Worm (Caenorhabditis elegans) whole organism, L1 larva: Measurements from ENCODE around the gene M05D6.2.
A peak's percentile ranks its signal among the peaks of the same experiment; 100 is the strongest.

Experiments used
- C16A3.4 ChIP-seq: fragments of 150-350 bp; optimal IDR thresholded peaks from 2 replicates; lab custom pipeline; 2014; ENCODE audit warnings: missing biosample characterization, missing genetic modification characterization
- F16B12.6 ChIP-seq: fragments of 150-350 bp; optimal IDR thresholded peaks from 2 replicates; lab custom pipeline; 2014; ENCODE audit warnings: missing biosample characterization, missing genetic modification characterization
- Y116A8C.19 ChIP-seq: sonication (generic microtip); optimal IDR thresholded peaks from 2 replicates; lab custom pipeline; 2016; ENCODE audit warnings: missing compliant biosample characterization, missing genetic modification characterization, borderline replicate concordance
- ama-1 ChIP-seq: fragments of 150-350 bp; optimal IDR thresholded peaks from 2 replicates; lab custom pipeline; 2014
- ceh-63 ChIP-seq: fragments of 200-800 bp; sonication (Bioruptor generic); optimal IDR thresholded peaks from 2 replicates; lab custom pipeline; 2018; ENCODE audit warnings: mild to moderate bottlenecking, missing genetic modification characterization, missing compliant biosample characterization
- ceh-82 ChIP-seq, 3 experiments: fragments of 150-350 bp in 1 of 3; sonication (generic microtip) in 2 of 3; optimal IDR thresholded peaks; 2 replicates each; lab custom pipeline; 2014 to 2017; ENCODE audit warnings: missing biosample characterization in 3 of 3, missing genetic modification characterization in 3 of 3
- dpl-1 ChIP-seq, 3 experiments: fragments of 150-350 bp in 2 of 3; sonication (generic microtip) in 1 of 3; optimal IDR thresholded peaks; 2 replicates each; lab custom pipeline; 2014 to 2017; ENCODE audit warnings: missing biosample characterization in 3 of 3, missing genetic modification characterization in 3 of 3, missing genetic modification reagents in 3 of 3
- egl-13 ChIP-seq: sonication (generic microtip); optimal IDR thresholded peaks from 2 replicates; lab custom pipeline; 2016; ENCODE audit warnings: missing genotype, missing genetic modification reagents, missing genetic modification characterization, missing compliant biosample characterization
- elt-3 ChIP-seq, 6 experiments: fragments of 150-350 bp in 1 of 6; sonication (generic microtip); optimal IDR thresholded peaks; 2 replicates each; lab custom pipeline; 2017 to 2018; ENCODE audit warnings: missing biosample characterization in 6 of 6, missing genetic modification characterization in 6 of 6, inconsistent platforms in 1 of 6
- hpl-2 ChIP-seq: fragments of 150-350 bp; optimal IDR thresholded peaks from 2 replicates; lab custom pipeline; 2014; ENCODE audit warnings: missing biosample characterization, missing genetic modification reagents, missing genetic modification characterization
- isw-1 ChIP-seq: fragments of 200-800 bp; sonication (Bioruptor generic); IDR thresholded peaks from 2 replicates; pipeline ENCODE4 v1.3.6; 2022; ENCODE audit warnings: missing genetic modification characterization, missing compliant biosample characterization
- jun-1 ChIP-seq: fragments of 150-350 bp; optimal IDR thresholded peaks from 2 replicates; lab custom pipeline; 2014; ENCODE audit warnings: missing biosample characterization, missing genetic modification reagents, missing genetic modification characterization
- lin-35 ChIP-seq, 2 experiments: fragments of 150-350 bp; optimal IDR thresholded peaks; 2 replicates each; lab custom pipeline; 2014; ENCODE audit warnings: missing biosample characterization in 2 of 2, missing genetic modification characterization in 2 of 2, missing genetic modification reagents in 2 of 2
- mab-9 ChIP-seq: fragments of 200-800 bp; sonication (Bioruptor generic); IDR thresholded peaks from 2 replicates; pipeline ENCODE4 v1.3.6; 2022; ENCODE audit warnings: missing genetic modification reagents, missing genetic modification characterization, missing compliant biosample characterization
- nhr-11 ChIP-seq: fragments of 150-350 bp; optimal IDR thresholded peaks from 2 replicates; lab custom pipeline; 2014; ENCODE audit warnings: missing biosample characterization, missing genetic modification characterization
- nhr-28 ChIP-seq: fragments of 150-350 bp; optimal IDR thresholded peaks from 2 replicates; lab custom pipeline; 2014; ENCODE audit warnings: missing biosample characterization, missing genetic modification characterization
- nhr-47 ChIP-seq: sonication (generic microtip); optimal IDR thresholded peaks from 2 replicates; lab custom pipeline; 2016; ENCODE audit warnings: mild to moderate bottlenecking, missing genetic modification characterization, moderate library complexity, missing compliant biosample characterization
- nhr-77 ChIP-seq: fragments of 150-350 bp; optimal IDR thresholded peaks from 2 replicates; lab custom pipeline; 2014; ENCODE audit warnings: missing biosample characterization, missing genetic modification characterization
- nhr-85 ChIP-seq: sonication (generic microtip); peaks from one replicate; lab custom pipeline; 2016; ENCODE audit warnings: missing genetic modification characterization, inconsistent platforms, missing compliant biosample characterization
- nhr-90 ChIP-seq: sonication (generic microtip); optimal IDR thresholded peaks from 2 replicates; lab custom pipeline; 2016; ENCODE audit warnings: mild to moderate bottlenecking, missing genetic modification characterization, missing compliant biosample characterization; ENCODE audit not compliant: poor library complexity
- pag-3 ChIP-seq: sonication (generic microtip); optimal IDR thresholded peaks from 2 replicates; lab custom pipeline; 2017; ENCODE audit warnings: missing genetic modification characterization, mild to moderate bottlenecking, missing compliant biosample characterization, antibody characterized with exemption, borderline replicate concordance; ENCODE audit not compliant: insufficient read depth
- pax-3 ChIP-seq: fragments of 200-800 bp; sonication (Bioruptor generic); optimal IDR thresholded peaks from 2 replicates; lab custom pipeline; 2018; ENCODE audit warnings: mild to moderate bottlenecking, missing genetic modification characterization, moderate library complexity, missing compliant biosample characterization
- pqm-1 ChIP-seq: sonication (generic microtip); optimal IDR thresholded peaks from 3 replicates; lab custom pipeline; 2017; ENCODE audit warnings: missing biosample characterization, missing genetic modification characterization
- rnt-1 ChIP-seq: sonication (generic microtip); optimal IDR thresholded peaks from 2 replicates; lab custom pipeline; 2016; ENCODE audit warnings: mild to moderate bottlenecking, missing genetic modification characterization, moderate library complexity, missing compliant biosample characterization
- snpc-4 ChIP-seq: fragments of 150-350 bp; optimal IDR thresholded peaks from 2 replicates; lab custom pipeline; 2014; ENCODE audit warnings: missing biosample characterization, missing genetic modification characterization
- snu-23 ChIP-seq: sonication (generic microtip); optimal IDR thresholded peaks from 2 replicates; lab custom pipeline; 2016; ENCODE audit warnings: missing genetic modification characterization, missing compliant biosample characterization
- sox-4 ChIP-seq: sonication (generic microtip); optimal IDR thresholded peaks from 2 replicates; lab custom pipeline; 2016; ENCODE audit warnings: missing genetic modification characterization, missing compliant biosample characterization
- sup-37 ChIP-seq: fragments of 200-800 bp; sonication (Bioruptor generic); optimal IDR thresholded peaks from 2 replicates; lab custom pipeline; 2018; ENCODE audit warnings: mild to moderate bottlenecking, missing genetic modification characterization, missing compliant biosample characterization
- tlp-1 ChIP-seq: fragments of 150-350 bp; optimal IDR thresholded peaks from 2 replicates; lab custom pipeline; 2014; ENCODE audit warnings: missing biosample characterization, missing genetic modification characterization
- unc-130 ChIP-seq: fragments of 150-350 bp; optimal IDR thresholded peaks from 2 replicates; lab custom pipeline; 2017; ENCODE audit warnings: missing biosample characterization, missing genetic modification characterization, inconsistent platforms
- unc-86 ChIP-seq: sonication (generic microtip); optimal IDR thresholded peaks from 2 replicates; lab custom pipeline; 2016; ENCODE audit warnings: missing genetic modification characterization, missing compliant biosample characterization
- unc-98 ChIP-seq: fragments of 200-800 bp; sonication (Bioruptor generic); IDR thresholded peaks from 2 replicates; pipeline ENCODE4 v1.3.6; 2022; ENCODE audit warnings: missing genetic modification characterization, missing compliant biosample characterization
- xbp-1 ChIP-seq: sonication (generic microtip); optimal IDR thresholded peaks from 2 replicates; lab custom pipeline; 2016; ENCODE audit warnings: missing genetic modification characterization, missing compliant biosample characterization
- zag-1 ChIP-seq: fragments of 150-350 bp; optimal IDR thresholded peaks from 2 replicates; lab custom pipeline; 2014; ENCODE audit warnings: missing biosample characterization, missing genetic modification characterization
- ztf-11 ChIP-seq, 2 experiments: sonication (generic microtip); optimal IDR thresholded peaks; 2 replicates each; lab custom pipeline; 2016 to 2017; ENCODE audit warnings: missing genetic modification characterization in 2 of 2, missing biosample characterization in 1 of 2, missing compliant biosample characterization in 1 of 2
- ztf-4 ChIP-seq: fragments of 150-350 bp; optimal IDR thresholded peaks from 2 replicates; lab custom pipeline; 2014; ENCODE audit warnings: missing biosample characterization, missing genetic modification characterization

Gene M05D6.2

DNA sequence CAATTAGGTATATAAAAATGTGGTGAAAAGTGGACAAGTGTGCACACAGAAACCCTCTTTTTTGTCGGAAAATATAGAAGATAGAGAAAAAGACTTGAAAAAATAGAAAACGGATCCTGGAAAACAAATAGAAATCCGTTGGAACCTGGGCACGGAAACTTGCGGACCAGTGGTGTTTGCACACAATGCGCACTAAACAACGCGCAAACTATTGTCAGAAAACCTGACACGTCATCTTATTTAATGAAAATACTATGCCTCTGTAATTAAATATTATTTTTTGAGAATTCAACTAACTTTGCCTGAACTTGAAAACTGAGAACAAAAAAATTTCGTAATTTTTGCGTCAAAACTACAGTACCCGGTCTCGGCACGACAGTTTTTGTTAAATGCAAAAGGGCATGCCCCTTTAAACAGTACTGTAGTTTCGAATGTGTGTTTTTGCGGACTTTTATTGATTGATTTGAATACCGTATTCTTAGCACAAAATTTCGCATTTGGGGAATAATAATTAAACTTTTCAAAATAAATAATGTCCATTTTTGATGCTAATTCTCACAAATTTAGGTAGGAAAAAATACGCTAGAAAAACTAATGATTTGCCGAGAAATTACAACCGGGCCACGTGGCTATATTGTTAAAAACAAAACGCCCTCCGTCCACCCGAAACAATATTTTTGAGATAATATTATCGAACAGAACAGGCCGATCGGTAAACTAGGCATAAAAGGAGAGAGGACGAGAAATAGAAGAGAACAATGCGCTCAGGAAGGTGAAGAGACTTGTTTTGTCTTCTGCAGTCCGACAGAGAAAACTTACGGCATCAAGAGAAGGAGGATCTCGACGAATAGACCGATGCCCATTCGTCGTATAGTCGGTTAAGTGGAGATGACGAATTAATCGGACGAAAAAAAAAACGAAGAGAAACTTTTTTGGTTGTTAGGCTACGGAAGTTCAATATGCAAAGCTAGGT lies 38.7 kb upstream of the M05D6.2 start (continued):
- TF ChIP-seq snu-23 (GFP tag; lab: Kevin White, UChicago) = peak; percentile 36
- no peak for TF ChIP-seq Y116A8C.19
- peak; percentile 23 to 35 for TF ChIP-seq lin-35 (GFP tag; optimal IDR thresholded peaks at IDR 0.05; lab: Kevin White, UChicago)
- peak; percentile 59 for TF ChIP-seq nhr-85 (tag; lab: Kevin White, UChicago)
- no peak for TF ChIP-seq sup-37 (GFP tag; lab: Kevin White, UChicago)
- peak in 2 of 3 experiments; percentile 20 to 42 for TF ChIP-seq dpl-1 (GFP tag; optimal IDR thresholded peaks at IDR 0.05; lab: Kevin White, UChicago)
- TF ChIP-seq C16A3.4 (tag; lab: Kevin White, UChicago) = no peak
- no peak for TF ChIP-seq unc-130
- no peak for TF ChIP-seq zag-1 (tag; lab: Kevin White, UChicago)
- TF ChIP-seq rnt-1 (tag; lab: Kevin White, UChicago) = no peak
- no peak for TF ChIP-seq nhr-77 (tag; lab: Kevin White, UChicago)
- no peak for TF ChIP-seq egl-13 (tag; lab: Kevin White, UChicago)

DNA sequence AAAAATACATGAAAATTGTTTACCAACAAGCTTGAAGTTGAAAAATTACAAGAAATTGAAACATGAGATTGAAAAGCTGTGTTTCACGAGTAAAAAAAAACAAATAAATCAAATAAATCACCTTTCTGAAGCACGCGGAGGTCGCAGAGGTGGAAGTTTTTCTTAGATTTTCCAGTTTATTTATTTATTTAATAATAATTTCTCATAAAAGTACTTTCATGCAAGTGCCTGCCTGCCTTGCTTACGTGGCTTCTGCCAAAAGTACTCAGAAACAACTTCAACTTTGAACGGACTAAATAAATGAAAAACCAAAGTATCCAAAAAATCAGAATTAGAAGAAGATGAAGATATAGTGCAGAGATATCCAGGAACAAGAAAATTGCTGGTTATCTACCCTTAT lies 36.0 kb upstream of the M05D6.2 start, which contains the start of gene acp-2:
TSS of gene acp-2 (minus strand) at position 101 of the 400 bp plus-strand sequence.
- TF ChIP-seq ama-1 (lab: Kevin White, UChicago) = no peak
- TF ChIP-seq nhr-90 (tag; lab: Kevin White, UChicago) = no peak
- TF ChIP-seq unc-86 (tag; lab: Kevin White, UChicago) = no peak
- TF ChIP-seq ceh-63 (GFP tag; lab: Kevin White, UChicago) = no peak
- no peak for TF ChIP-seq mab-9 (GFP tag; lab: Robert Waterston, UW)
- TF ChIP-seq nhr-77 (tag; lab: Kevin White, UChicago) = no peak
- TF ChIP-seq ztf-11 (tag; optimal IDR thresholded peaks at IDR 0.05; lab: Kevin White, UChicago) = no peak
- no peak for TF ChIP-seq nhr-47 (tag; lab: Kevin White, UChicago)
- no peak for TF ChIP-seq rnt-1 (tag; lab: Kevin White, UChicago)
- TF ChIP-seq nhr-11 (tag; lab: Kevin White, UChicago) = no peak
- no peak for TF ChIP-seq ceh-82 (tag; optimal IDR thresholded peaks at IDR 0.05; lab: Kevin White, UChicago)
- no peak for TF ChIP-seq lin-35 (GFP tag; optimal IDR thresholded peaks at IDR 0.05; lab: Kevin White, UChicago)
- TF ChIP-seq jun-1 (tag; lab: Kevin White, UChicago) = no peak
- TF ChIP-seq pqm-1 = no peak
- TF ChIP-seq egl-13 (tag; lab: Kevin White, UChicago) = no peak
- no peak for TF ChIP-seq tlp-1 (tag; lab: Kevin White, UChicago)
- no peak for TF ChIP-seq snpc-4
- no peak for TF ChIP-seq sox-4 (tag; lab: Kevin White, UChicago)

DNA sequence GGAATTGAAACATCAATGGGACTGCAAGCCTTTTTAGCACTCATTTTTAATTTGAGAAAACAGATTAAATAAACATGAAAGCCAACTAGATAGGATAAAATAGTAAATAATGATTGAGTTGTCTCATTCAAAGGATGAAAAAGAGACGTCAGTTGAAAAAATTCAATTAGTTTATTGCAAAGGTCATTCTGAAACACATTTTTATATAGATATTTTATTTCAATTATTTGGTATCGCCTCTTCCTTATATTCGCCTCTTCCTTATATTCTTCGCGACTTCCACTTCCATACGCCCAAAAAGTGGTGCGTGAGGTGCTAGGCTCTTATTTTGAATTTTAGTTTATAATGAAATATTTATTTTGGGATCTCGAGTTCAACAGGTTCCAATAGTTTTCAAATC lies 32.9 kb upstream of the M05D6.2 start, which contains the start of gene acp-4:
TSS of gene acp-4 (minus strand) at position 101 of the 400 bp plus-strand sequence.
- TF ChIP-seq ztf-4 (tag; lab: Kevin White, UChicago) = no peak
- no peak for TF ChIP-seq xbp-1 (tag; lab: Kevin White, UChicago)
- TF ChIP-seq elt-3 (tag; optimal IDR thresholded peaks at IDR 0.05; lab: Kevin White, UChicago) = no peak
- no peak for TF ChIP-seq pag-3
- TF ChIP-seq snu-23 (GFP tag; lab: Kevin White, UChicago) = no peak
- no peak for TF ChIP-seq mab-9 (GFP tag; lab: Robert Waterston, UW)
- no peak for TF ChIP-seq hpl-2 (GFP tag; lab: Kevin White, UChicago)
- TF ChIP-seq ceh-63 (GFP tag; lab: Kevin White, UChicago) = no peak
- TF ChIP-seq Y116A8C.19 = no peak
- TF ChIP-seq F16B12.6 (tag; lab: Kevin White, UChicago) = no peak
- TF ChIP-seq tlp-1 (tag; lab: Kevin White, UChicago) = no peak
- no peak for TF ChIP-seq pax-3 (tag; lab: Kevin White, UChicago)
- TF ChIP-seq unc-98 (GFP tag; lab: Robert Waterston, UW) = no peak
- no peak for TF ChIP-seq isw-1 (GFP tag; lab: Robert Waterston, UW)
- TF ChIP-seq unc-130 = no peak
- TF ChIP-seq nhr-28 (tag; lab: Kevin White, UChicago) = no peak
- no peak for TF ChIP-seq jun-1 (tag; lab: Kevin White, UChicago)
- TF ChIP-seq sup-37 (GFP tag; lab: Kevin White, UChicago) = no peak
